Worm (Caenorhabditis elegans) whole organism, L2 larva: Measurements from ENCODE around the gene clec-71.

ENCODE experiments used
- ZK546.5 ChIP-seq: sonication (generic microtip); optimal IDR thresholded peaks from 2 replicates; lab custom pipeline; 2017; ENCODE audit warnings: missing biosample characterization, missing genetic modification characterization
- dmd-4 ChIP-seq: sonication (generic microtip); optimal IDR thresholded peaks from 2 replicates; lab custom pipeline; 2017; ENCODE audit warnings: missing biosample characterization, missing genetic modification characterization
- lin-39 ChIP-seq: fragments of 150-350 bp; optimal IDR thresholded peaks from 2 replicates; lab custom pipeline; 2014; ENCODE audit warnings: missing biosample characterization, missing genetic modification reagents, missing genetic modification characterization
- nhr-12 ChIP-seq: fragments of 150-350 bp; optimal IDR thresholded peaks from 2 replicates; lab custom pipeline; 2014; ENCODE audit warnings: missing biosample characterization, missing genetic modification characterization

ce11 chrIV:3912598-3912997 is 24.7 kb upstream of the clec-71 start, which contains the start of gene F56D6.20:
- TF ChIP-seq dmd-4 (tag; lab: Kevin White, UChicago) (no peak), lin-39 (no peak), ZK546.5 (tag; lab: Kevin White, UChicago) (no peak), nhr-12 (tag; lab: Kevin White, UChicago) (no peak)
